Worm (Caenorhabditis elegans): Measurements from ENCODE around the gene duo-1.

duo-1 gene

ce11 chrV:11548914-11549406, 5.5 kb upstream of the duo-1 start, which contains the start of the genes F38B7.17 and F38B7.3 (continued):
- peak; percentile 73 for TF ChIP-seq nhr-85 (tag)
- no peak for TF ChIP-seq unc-98 (GFP tag; IDR thresholded peaks at IDR 0.05)
- no peak for TF ChIP-seq C04F5.9 (tag; optimal IDR thresholded peaks at IDR 0.05)
- TF ChIP-seq lin-15B (tag; optimal IDR thresholded peaks at IDR 0.05) = no peak
- TF ChIP-seq irx-1 (tag; optimal IDR thresholded peaks at IDR 0.05) = no peak
- TF ChIP-seq hpl-2 (GFP tag; optimal IDR thresholded peaks at IDR 0.05) = no peak
- TF ChIP-seq egl-27 (tag; optimal IDR thresholded peaks at IDR 0.05) = no peak
- TF ChIP-seq nhr-237 (tag; optimal IDR thresholded peaks at IDR 0.05) = no peak
- no peak for TF ChIP-seq hlh-17 (GFP tag; optimal IDR thresholded peaks at IDR 0.05; ENCODE audit: borderline replicate concordance)
- TF ChIP-seq ceh-63 (GFP tag; optimal IDR thresholded peaks at IDR 0.05) = no peak
- peak; percentile 8 for TF ChIP-seq lin-13 (GFP tag; optimal IDR thresholded peaks at IDR 0.05)
- TF ChIP-seq nhr-20 (tag; optimal IDR thresholded peaks at IDR 0.05) = peak; percentile 83
- no peak for TF ChIP-seq zip-4 (GFP tag; optimal IDR thresholded peaks at IDR 0.05)
- peak; percentile 67 for TF ChIP-seq nhr-11 (tag; optimal IDR thresholded peaks at IDR 0.05)
- TF ChIP-seq dpl-1 (GFP tag; optimal IDR thresholded peaks at IDR 0.05) = peak; percentile 26 to 39 (median 34)
- no peak for TF ChIP-seq hlh-4 (tag; optimal IDR thresholded peaks at IDR 0.05)
- peak; percentile 18 for TF ChIP-seq snpc-4 (tag; optimal IDR thresholded peaks at IDR 0.05)
- TF ChIP-seq dsc-1 (tag; optimal IDR thresholded peaks at IDR 0.05) = peak; percentile 41
- TF ChIP-seq zag-1 (tag; optimal IDR thresholded peaks at IDR 0.05) = no peak
- no peak for TF ChIP-seq ama-1 (optimal IDR thresholded peaks at IDR 0.05)
- no peak for TF ChIP-seq nhr-84 (tag; optimal IDR thresholded peaks at IDR 0.05)
- TF ChIP-seq lin-14 (GFP tag; optimal IDR thresholded peaks at IDR 0.05) = peak; percentile 87
- TF ChIP-seq mdl-1 (tag; optimal IDR thresholded peaks at IDR 0.05) = peak; percentile 5 to 88
- peak; percentile 61 for TF ChIP-seq xbp-1 (tag; optimal IDR thresholded peaks at IDR 0.05)
- peak; percentile 77 for TF ChIP-seq swsn-7 (tag; optimal IDR thresholded peaks at IDR 0.05)
- TF ChIP-seq nhr-47 (tag; optimal IDR thresholded peaks at IDR 0.05) = peak; percentile 79
- TF ChIP-seq lin-39 (tag; optimal IDR thresholded peaks at IDR 0.05) = no peak
- TF ChIP-seq vab-15 (tag; optimal IDR thresholded peaks at IDR 0.05) = no peak
- TF ChIP-seq ceh-90 (tag; optimal IDR thresholded peaks at IDR 0.05) = no peak
- no peak for TF ChIP-seq ces-1 (GFP tag; optimal IDR thresholded peaks at IDR 0.05)
- TF ChIP-seq egl-13 (tag; optimal IDR thresholded peaks at IDR 0.05) = no peak
- no peak for TF ChIP-seq alr-1 (tag; optimal IDR thresholded peaks at IDR 0.05; ENCODE audit: borderline replicate concordance)
- no peak for TF ChIP-seq efl-3 (GFP tag; optimal IDR thresholded peaks at IDR 0.05)
- no peak for TF ChIP-seq F16B12.6 (tag; optimal IDR thresholded peaks at IDR 0.05)
- TF ChIP-seq unc-86 (tag; optimal IDR thresholded peaks at IDR 0.05) = peak; percentile 42

DNA sequence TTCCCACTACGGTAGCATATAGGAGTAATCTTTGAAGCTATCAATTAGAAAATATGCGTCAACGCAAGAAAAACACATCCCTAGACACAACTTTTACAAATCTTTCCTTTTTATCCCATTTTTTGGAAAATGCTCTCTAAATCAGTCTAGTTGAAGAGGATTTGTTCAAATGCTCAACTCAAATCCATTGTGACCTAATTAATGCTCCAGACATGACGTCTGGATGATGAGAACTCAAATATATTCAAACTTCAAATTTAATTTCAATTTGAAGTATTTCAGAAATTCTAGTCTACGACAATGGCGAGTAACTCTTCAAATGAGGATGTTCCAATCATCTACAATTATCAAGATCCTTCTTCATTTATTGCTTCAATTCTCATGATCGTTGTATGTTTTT, 2.1 kb upstream of the duo-1 start, which contains the start of gene srx-85:
Gene srx-85 (plus strand): TSS at position 301 of the 400 bp plus-strand sequence.
- TF ChIP-seq rnt-1 (tag; optimal IDR thresholded peaks at IDR 0.05) (no peak), lin-15B (tag; optimal IDR thresholded peaks at IDR 0.05) (no peak), ztf-4 (tag; optimal IDR thresholded peaks at IDR 0.05) (no peak), pqm-1 (tag; optimal IDR thresholded peaks at IDR 0.05) (no peak), xbp-1 (tag; optimal IDR thresholded peaks at IDR 0.05) (no peak), lin-13 (GFP tag; optimal IDR thresholded peaks at IDR 0.05) (no peak), ets-5 (GFP tag; IDR thresholded peaks at IDR 0.05) (no peak), ceh-82 (tag; optimal IDR thresholded peaks at IDR 0.05) (no peak), unc-30 (tag; optimal IDR thresholded peaks at IDR 0.05) (no peak), aha-1 (tag; optimal IDR thresholded peaks at IDR 0.05) (no peak), ceh-88 (GFP tag; IDR thresholded peaks at IDR 0.05) (no peak), unc-130 (tag; optimal IDR thresholded peaks at IDR 0.05) (no peak), lin-35 (GFP tag; optimal IDR thresholded peaks at IDR 0.05) (no peak), sptf-1 (tag; optimal IDR thresholded peaks at IDR 0.05) (no peak), snpc-4 (tag; optimal IDR thresholded peaks at IDR 0.05) (no peak), unc-62 (GFP tag; optimal IDR thresholded peaks at IDR 0.05) (no peak), lsy-2 (tag; optimal IDR thresholded peaks at IDR 0.05) (no peak), nhr-77 (tag; optimal IDR thresholded peaks at IDR 0.05) (no peak), nhr-20 (tag; optimal IDR thresholded peaks at IDR 0.05) (no peak)

Measured in whole organism, L1 larva.